Worm (Caenorhabditis elegans) whole organism, L3 larva: Measurements from ENCODE around the gene F32D1.3.

Experiments
- aly-2 ChIP-seq: fragments of 150-350 bp; optimal IDR thresholded peaks from 2 replicates; lab custom pipeline; 2014; ENCODE audit warnings: missing biosample characterization, missing genetic modification characterization
- ama-1 ChIP-seq: fragments of 150-350 bp; optimal IDR thresholded peaks from 2 replicates; lab custom pipeline; 2018
- ceh-82 ChIP-seq: fragments of 150-350 bp; optimal IDR thresholded peaks from 2 replicates; lab custom pipeline; 2014; ENCODE audit warnings: missing biosample characterization, missing genetic modification characterization
- lsy-12 ChIP-seq: sonication (generic microtip); optimal IDR thresholded peaks from 2 replicates; lab custom pipeline; 2016; ENCODE audit warnings: mild to moderate bottlenecking, missing genetic modification characterization, missing compliant biosample characterization
- nhr-11 ChIP-seq: fragments of 150-350 bp; optimal IDR thresholded peaks from 2 replicates; lab custom pipeline; 2014; ENCODE audit warnings: missing biosample characterization, missing genetic modification characterization
- nhr-237 ChIP-seq: fragments of 150-350 bp; optimal IDR thresholded peaks from 2 replicates; lab custom pipeline; 2014; ENCODE audit warnings: missing biosample characterization, missing genetic modification characterization
- nhr-25 ChIP-seq: sonication (generic microtip); optimal IDR thresholded peaks from 2 replicates; lab custom pipeline; 2017; ENCODE audit warnings: missing biosample characterization, missing genetic modification characterization
- nhr-77 ChIP-seq: fragments of 150-350 bp; optimal IDR thresholded peaks from 2 replicates; lab custom pipeline; 2014; ENCODE audit warnings: missing biosample characterization, missing genetic modification characterization

DNA sequence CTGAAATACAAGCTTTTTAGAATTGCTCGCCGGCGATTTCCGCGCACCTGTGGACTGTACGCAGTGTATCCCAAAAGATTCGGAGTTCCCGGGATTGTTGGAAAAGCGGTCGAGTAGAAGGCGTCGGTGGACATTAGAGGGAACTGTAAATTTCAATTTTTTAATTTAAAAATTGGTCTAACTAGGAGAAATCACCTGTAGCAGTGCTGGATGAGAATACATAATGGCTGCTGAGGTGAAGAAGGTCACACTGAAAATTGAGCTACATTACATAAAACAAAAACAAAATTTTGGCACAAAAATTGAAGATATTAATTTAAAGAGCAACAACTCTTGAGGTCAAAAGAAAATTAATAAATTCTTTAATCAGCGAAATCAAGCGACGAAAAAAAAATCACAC, 13.3 kb upstream of the F32D1.3 start, which contains the start of gene neg-1:
- TF ChIP-seq nhr-237 (tag; lab: Kevin White, UChicago): no peak
- TF ChIP-seq nhr-11 (tag; lab: Kevin White, UChicago): no peak
- TF ChIP-seq nhr-25: no peak
- no peak for TF ChIP-seq ceh-82 (tag; lab: Kevin White, UChicago)
- no peak for TF ChIP-seq lsy-12 (tag; lab: Kevin White, UChicago)
- no peak for TF ChIP-seq aly-2
- no peak for TF ChIP-seq ama-1 (lab: Kevin White, UChicago)
- TF ChIP-seq nhr-77 (tag; lab: Kevin White, UChicago): no peak
